Fruit fly (Drosophila melanogaster) whole organism, embryonic: ENCODE results near the gene CG2772.

Experiments used
- Adf1 ChIP-seq: fragments of 200-800 bp; sonication (Bioruptor generic); IDR thresholded peaks from 2 replicates; pipeline ENCODE4 v1.3.6; 2022; ENCODE audit warnings: missing biosample characterization, missing genetic modification characterization
- Antp ChIP-seq: fragments of 200-800 bp; sonication (Bioruptor generic); optimal IDR thresholded peaks from 3 replicates; lab custom pipeline; 2016; ENCODE audit warnings: missing biosample characterization, missing genetic modification characterization
- B-H1 ChIP-seq: fragments of 200-800 bp; sonication (Bioruptor generic); IDR thresholded peaks from 3 replicates; pipeline ENCODE4 v1.3.6; 2022; ENCODE audit warnings: missing biosample characterization, missing genetic modification characterization
- CG11723 ChIP-seq: fragments of 200-800 bp; sonication (Bioruptor generic); optimal IDR thresholded peaks from 2 replicates; lab custom pipeline; 2017; ENCODE audit warnings: missing biosample characterization, mild to moderate bottlenecking, missing genetic modification characterization
- CG14014 ChIP-seq: fragments of 200-800 bp; sonication (Bioruptor generic); IDR thresholded peaks from 2 replicates; pipeline ENCODE4 v1.3.6; 2022; ENCODE audit warnings: missing biosample characterization, missing genetic modification characterization
- CG16863 ChIP-seq: fragments of 200-800 bp; sonication (Bioruptor generic); optimal IDR thresholded peaks from 3 replicates; lab custom pipeline; 2016; ENCODE audit warnings: missing biosample characterization, missing genetic modification characterization
- CG17359 ChIP-seq: fragments of 200-800 bp; sonication (Bioruptor generic); optimal IDR thresholded peaks from 3 replicates; lab custom pipeline; 2018; ENCODE audit warnings: missing biosample characterization, mild to moderate bottlenecking, missing genetic modification characterization, moderate library complexity
- CG1792 ChIP-seq: fragments of 200-800 bp; sonication (Bioruptor generic); optimal IDR thresholded peaks from 2 replicates; lab custom pipeline; 2016; ENCODE audit warnings: missing biosample characterization, missing genetic modification characterization
- CG18262 ChIP-seq: fragments of 200-800 bp; optimal IDR thresholded peaks from 3 replicates; lab custom pipeline; 2019; ENCODE audit warnings: missing biosample characterization, mild to moderate bottlenecking, missing genetic modification characterization, moderate library complexity
- CG2199 ChIP-seq: fragments of 200-800 bp; sonication (Bioruptor generic); IDR thresholded peaks from 3 replicates; pipeline ENCODE4 v1.3.6; 2022; ENCODE audit warnings: missing biosample characterization, missing genetic modification characterization
- CG3847 ChIP-seq: fragments of 200-800 bp; sonication (Bioruptor generic); IDR thresholded peaks from 2 replicates; pipeline ENCODE4 v1.3.6; 2022; ENCODE audit warnings: missing biosample characterization, missing genetic modification characterization
- CG4730 ChIP-seq: fragments of 200-800 bp; sonication (Bioruptor generic); IDR thresholded peaks from 2 replicates; pipeline ENCODE4 v1.3.6; 2022; ENCODE audit warnings: missing biosample characterization, missing genetic modification characterization
- CG5180 ChIP-seq: fragments of 200-800 bp; sonication (Bioruptor generic); optimal IDR thresholded peaks from 3 replicates; lab custom pipeline; 2017; ENCODE audit warnings: missing biosample characterization, missing genetic modification characterization, mild to moderate bottlenecking, moderate library complexity, missing genetic modification reagents
- CG7928 ChIP-seq: fragments of 200-800 bp; sonication (Bioruptor generic); optimal IDR thresholded peaks from 2 replicates; lab custom pipeline; 2017; ENCODE audit warnings: missing biosample characterization, mild to moderate bottlenecking, missing genetic modification characterization
- CG8478 ChIP-seq: fragments of >200 bp; optimal IDR thresholded peaks from 2 replicates; lab custom pipeline; 2018
- Gug ChIP-seq: fragments of 200-800 bp; sonication (Bioruptor generic); IDR thresholded peaks from 4 replicates; pipeline ENCODE4 v1.3.6; 2022; ENCODE audit warnings: missing biosample characterization, missing genetic modification characterization
- Hr39 ChIP-seq: fragments of >200 bp; optimal IDR thresholded peaks from 2 replicates; lab custom pipeline; 2017
- NfI ChIP-seq: fragments of 200-800 bp; sonication (Bioruptor generic); optimal IDR thresholded peaks from 3 replicates; lab custom pipeline; 2018; ENCODE audit warnings: missing biosample characterization, mild to moderate bottlenecking, missing genetic modification characterization, moderate library complexity
- Opbp ChIP-seq: fragments of 200-800 bp; sonication (Bioruptor generic); IDR thresholded peaks from 3 replicates; pipeline ENCODE4 v1.3.6; 2022; ENCODE audit warnings: missing biosample characterization, missing genetic modification characterization; ENCODE audit not compliant: partially characterized antibody
- Optix ChIP-seq: fragments of 200-800 bp; sonication (Bioruptor generic); IDR thresholded peaks from 3 replicates; pipeline ENCODE4 v1.3.6; 2022; ENCODE audit warnings: missing biosample characterization, missing genetic modification characterization
- Side ChIP-seq: fragments of 200-800 bp; sonication (Bioruptor generic); optimal IDR thresholded peaks from 2 replicates; lab custom pipeline; 2016; ENCODE audit warnings: missing biosample characterization, missing genetic modification characterization
- Sry-δ ChIP-seq: fragments of 200-800 bp; sonication (Bioruptor generic); optimal IDR thresholded peaks from 2 replicates; lab custom pipeline; 2016; ENCODE audit warnings: missing biosample characterization, missing genetic modification characterization
- TFAM ChIP-seq: fragments of 200-800 bp; sonication (Bioruptor generic); optimal IDR thresholded peaks from 2 replicates; lab custom pipeline; 2017; ENCODE audit warnings: missing biosample characterization, missing genetic modification characterization, inconsistent platforms
- Taf1 ChIP-seq: fragments of 200-800 bp; sonication (Bioruptor generic); IDR thresholded peaks from 2 replicates; pipeline ENCODE4 v1.3.6; 2022; ENCODE audit warnings: missing biosample characterization, missing genetic modification characterization
- ato ChIP-seq: fragments of 200-800 bp; sonication (Bioruptor generic); IDR thresholded peaks from 2 replicates; pipeline ENCODE4 v1.3.6; 2022; ENCODE audit warnings: missing biosample characterization, missing genetic modification characterization; ENCODE audit not compliant: partially characterized antibody
- bcd ChIP-seq: fragments of 200-800 bp; sonication (Bioruptor generic); optimal IDR thresholded peaks from 2 replicates; lab custom pipeline; 2017; ENCODE audit warnings: missing biosample characterization, mild to moderate bottlenecking, missing genetic modification characterization
- cg ChIP-seq: fragments of 200-800 bp; sonication (Bioruptor generic); optimal IDR thresholded peaks from 3 replicates; lab custom pipeline; 2019; ENCODE audit warnings: missing biosample characterization, mild to moderate bottlenecking, missing genetic modification characterization, moderate library complexity
- chn ChIP-seq: fragments of 200-800 bp; sonication (Bioruptor generic); optimal IDR thresholded peaks from 2 replicates; lab custom pipeline; 2016; ENCODE audit warnings: missing biosample characterization, missing genetic modification characterization
- corto ChIP-seq: fragments of 200-800 bp; sonication (Bioruptor generic); optimal IDR thresholded peaks from 2 replicates; lab custom pipeline; 2016; ENCODE audit warnings: missing biosample characterization, mild to moderate bottlenecking, missing genetic modification characterization, moderate library complexity
- croc ChIP-seq: fragments of 200-800 bp; sonication (Bioruptor generic); conservative IDR thresholded peaks from 3 replicates; pipeline ENCODE4 v1.3.6; 2022; ENCODE audit warnings: missing biosample characterization, missing genetic modification characterization
- crp ChIP-seq, 2 experiments: fragments of 200-800 bp; sonication (Bioruptor generic); optimal IDR thresholded peaks; 2 replicates in 1 of 2; 3 replicates in 1 of 2; lab custom pipeline; 2017; ENCODE audit warnings: missing biosample characterization in 2 of 2, missing genetic modification characterization in 2 of 2, mild to moderate bottlenecking in 1 of 2, moderate library complexity in 1 of 2
- da ChIP-seq: fragments of 200-800 bp; sonication (Bioruptor generic); optimal IDR thresholded peaks from 2 replicates; lab custom pipeline; 2016; ENCODE audit warnings: missing biosample characterization, missing genetic modification characterization
- danr ChIP-seq: fragments of 200-800 bp; sonication (Bioruptor generic); IDR thresholded peaks from 2 replicates; pipeline ENCODE4 v1.3.6; 2022; ENCODE audit warnings: missing biosample characterization, missing genetic modification characterization
- disco-r ChIP-seq: fragments of 200-800 bp; sonication (Bioruptor generic); optimal IDR thresholded peaks from 2 replicates; lab custom pipeline; 2016; ENCODE audit warnings: missing biosample characterization, missing genetic modification characterization
- dmrt99B ChIP-seq: fragments of 200-800 bp; sonication (Bioruptor generic); optimal IDR thresholded peaks from 2 replicates; lab custom pipeline; 2018; ENCODE audit warnings: missing biosample characterization, mild to moderate bottlenecking, missing genetic modification characterization, moderate library complexity
- dpn ChIP-seq, 2 experiments: fragments of 200-800 bp; sonication (Bioruptor generic); optimal IDR thresholded peaks; 3 replicates each; lab custom pipeline; 2016; ENCODE audit warnings: missing biosample characterization in 2 of 2, missing genetic modification characterization in 2 of 2
- ems ChIP-seq: fragments of 200-800 bp; sonication (Bioruptor generic); optimal IDR thresholded peaks from 3 replicates; lab custom pipeline; 2016; ENCODE audit warnings: missing biosample characterization, missing genetic modification characterization
- ftz-f1 ChIP-seq: fragments of 200-800 bp; sonication (Bioruptor generic); optimal IDR thresholded peaks from 2 replicates; lab custom pipeline; 2016; ENCODE audit warnings: missing biosample characterization, missing genetic modification characterization
- hth ChIP-seq: fragments of >200 bp; optimal IDR thresholded peaks from 2 replicates; lab custom pipeline; 2017; ENCODE audit warnings: inconsistent platforms
- ind ChIP-seq: fragments of 200-800 bp; sonication (Bioruptor generic); optimal IDR thresholded peaks from 3 replicates; lab custom pipeline; 2016; ENCODE audit warnings: missing biosample characterization, missing genetic modification characterization
- lbe ChIP-seq: fragments of 200-800 bp; sonication (Bioruptor generic); optimal IDR thresholded peaks from 2 replicates; lab custom pipeline; 2016; ENCODE audit warnings: missing biosample characterization, mild to moderate bottlenecking, missing genetic modification characterization
- lov ChIP-seq, 2 experiments: fragments of 200-800 bp in 1 of 2; fragments of >200 bp in 1 of 2; sonication (Bioruptor generic) in 1 of 2; IDR thresholded peaks in 1 of 2; optimal IDR thresholded peaks in 1 of 2; 2 replicates in 1 of 2; 3 replicates in 1 of 2; pipeline versions ENCODE4 v1.3.6 to Lab custom; 2017 to 2022; ENCODE audit warnings: missing biosample characterization in 1 of 2, missing genetic modification characterization in 1 of 2
- maf-S ChIP-seq: fragments of 200-800 bp; sonication (Bioruptor generic); optimal IDR thresholded peaks from 2 replicates; lab custom pipeline; 2016; ENCODE audit warnings: missing biosample characterization, missing genetic modification characterization
- oc ChIP-seq: fragments of 200-800 bp; sonication (Bioruptor generic); optimal IDR thresholded peaks from 2 replicates; lab custom pipeline; 2018; ENCODE audit warnings: missing biosample characterization, mild to moderate bottlenecking, missing genetic modification characterization, moderate library complexity
- otp ChIP-seq: fragments of 200-800 bp; sonication (Bioruptor generic); IDR thresholded peaks from 3 replicates; pipeline ENCODE4, ENCODE4 v1.3.6; 2022; ENCODE audit warnings: missing biosample characterization, missing genetic modification characterization
- p53 ChIP-seq: fragments of 200-800 bp; sonication (Bioruptor generic); optimal IDR thresholded peaks from 2 replicates; lab custom pipeline; 2016; ENCODE audit warnings: missing biosample characterization, missing genetic modification characterization
- schlank ChIP-seq: fragments of 200-800 bp; sonication (Bioruptor generic); optimal IDR thresholded peaks from 2 replicates; lab custom pipeline; 2018; ENCODE audit warnings: missing biosample characterization, mild to moderate bottlenecking, missing genetic modification characterization
- sim ChIP-seq: fragments of 200-800 bp; sonication (Bioruptor generic); IDR thresholded peaks from 2 replicates; pipeline ENCODE4 v1.3.6; 2022; ENCODE audit warnings: missing biosample characterization, missing genetic modification characterization
- sug ChIP-seq: fragments of 200-800 bp; optimal IDR thresholded peaks from 2 replicates; lab custom pipeline; 2019; ENCODE audit warnings: missing biosample characterization, mild to moderate bottlenecking, missing genetic modification characterization, moderate library complexity
- tna ChIP-seq: fragments of 200-800 bp; sonication (Bioruptor generic); IDR thresholded peaks from 2 replicates; pipeline ENCODE4 v1.3.6; 2022; ENCODE audit warnings: missing biosample characterization, missing genetic modification characterization; ENCODE audit not compliant: partially characterized antibody
- toy ChIP-seq: fragments of 200-800 bp; sonication (Bioruptor generic); IDR thresholded peaks from 2 replicates; pipeline ENCODE4 v1.3.6; 2022; ENCODE audit warnings: missing biosample characterization, missing genetic modification characterization

CG2772 gene

DNA sequence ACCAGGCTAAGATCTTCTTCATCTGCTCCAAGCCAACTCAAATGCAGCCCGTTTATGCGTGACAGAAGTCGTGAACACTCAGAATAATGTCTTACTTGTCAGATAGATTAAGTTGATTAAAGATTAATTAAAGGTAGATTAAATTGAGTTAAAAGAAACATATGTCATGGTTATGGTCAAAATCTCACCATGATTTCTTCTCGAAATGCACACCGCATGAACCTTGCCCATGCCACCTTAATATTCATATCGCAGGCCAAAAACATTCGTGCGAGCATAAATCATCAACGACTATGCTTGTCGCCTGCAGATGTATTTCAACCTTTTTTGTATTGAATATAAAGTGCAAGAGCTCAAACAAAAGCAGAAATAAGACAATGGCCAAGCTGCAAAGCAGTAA is 8.7 kb upstream of the CG2772 start (continued):
- TF ChIP-seq CG7928 (no peak), Antp (GFP tag; lab: Kevin White, UChicago) (no peak), lbe (GFP tag; lab: Kevin White, UChicago) (peak; percentile 28), NfI (peak; percentile 36), toy (GFP tag; lab: Robert Waterston, UW) (no peak), CG11723 (GFP tag; lab: Kevin White, UChicago) (no peak), tna (GFP tag; lab: Robert Waterston, UW) (no peak), ato (no peak), ind (GFP tag; lab: Kevin White, UChicago) (peak; percentile 49), schlank (tag; lab: Kevin White, UChicago) (no peak), Hr39 (lab: Kevin White, UChicago) (no peak), oc (peak; percentile 38), dpn (GFP tag; optimal IDR thresholded peaks at IDR 0.05; lab: Kevin White, UChicago) (peak; percentile 6 to 13), p53 (GFP tag; lab: Kevin White, UChicago) (no peak), Opbp (GFP tag; lab: Robert Waterston, UW) (no peak), otp (GFP tag; lab: Robert Waterston, UW) (peak; percentile 66; the same call in 1 of the 3 replicates), B-H1 (GFP tag; lab: Robert Waterston, UW) (peak; percentile 42; the same call in 2 of the 3 replicates), CG17359 (tag; lab: Kevin White, UChicago) (peak; percentile 79), croc (GFP tag; lab: Robert Waterston, UW) (no peak), Gug (no peak), CG3847 (GFP tag; lab: Robert Waterston, UW) (no peak), CG18262 (tag; lab: Kevin White, UChicago) (peak; percentile 70), corto (no peak), CG8478 (no peak), lov (optimal IDR thresholded peaks at IDR 0.05; lab: Kevin White, UChicago) (no peak), lov (GFP tag; IDR thresholded peaks at IDR 0.05; lab: Robert Waterston, UW) (peak; percentile 73; the same call in 2 of the 3 replicates), crp (GFP tag; optimal IDR thresholded peaks at IDR 0.05; lab: Kevin White, UChicago) (no peak), ftz-f1 (no peak), CG14014 (GFP tag; lab: Robert Waterston, UW) (peak; percentile 60; the same call in 1 of the 2 replicates), chn (GFP tag; lab: Kevin White, UChicago) (peak; percentile 38), danr (GFP tag; lab: Robert Waterston, UW) (no peak), CG16863 (GFP tag; lab: Kevin White, UChicago) (no peak), hth (no peak), bcd (peak; percentile 36), disco-r (GFP tag; lab: Kevin White, UChicago) (no peak), ems (GFP tag; lab: Kevin White, UChicago) (peak; percentile 4), sug (no peak), maf-S (GFP tag; lab: Kevin White, UChicago) (no peak), TFAM (GFP tag; lab: Kevin White, UChicago) (peak; percentile 2), dmrt99B (tag; lab: Kevin White, UChicago) (peak; percentile 85), Side (GFP tag; lab: Kevin White, UChicago) (no peak), cg (GFP tag; lab: Kevin White, UChicago) (no peak), Adf1 (no peak), CG1792 (GFP tag; lab: Kevin White, UChicago) (no peak), da (GFP tag; lab: Kevin White, UChicago) (no peak), CG4730 (GFP tag; lab: Robert Waterston, UW) (0 out of 2 replicates have a peak, but pooled peaks have one; percentile 14), CG2199 (GFP tag; lab: Robert Waterston, UW) (no peak), sim (peak; percentile 56; the same call in 1 of the 2 replicates), CG5180 (GFP tag; lab: Kevin White, UChicago) (peak; percentile 57), Optix (GFP tag; lab: Robert Waterston, UW) (peak; percentile 40; the same call in 1 of the 3 replicates), Taf1 (GFP tag; lab: Robert Waterston, UW) (no peak), Sry-δ (no peak)
